Fruit fly (Drosophila melanogaster): ENCODE results near the gene CG5199.
A peak's percentile ranks its signal among the peaks of the same experiment; 100 is the strongest.

The CG5199 gene

dm6 chr3L:20493417-20494261, 41.0 kb upstream of the CG5199 start (continued):
- TF ChIP-seq CG8924 (tag; optimal IDR thresholded peaks at IDR 0.05) (peak; percentile 84), otp (GFP tag; IDR thresholded peaks at IDR 0.05) (peak; percentile 66; the same call in 1 of the 3 replicates), CG42726 (GFP tag; IDR thresholded peaks at IDR 0.05; ENCODE audit: partially characterized antibody) (no peak), prd (optimal IDR thresholded peaks at IDR 0.05) (no peak), prd (GFP tag; IDR thresholded peaks at IDR 0.05) (peak; percentile 82), CG34422 (GFP tag; IDR thresholded peaks at IDR 0.05) (peak; percentile 85; the same call in 2 of the 3 replicates), YL-1 (GFP tag; optimal IDR thresholded peaks at IDR 0.05) (no peak), so (GFP tag; IDR thresholded peaks at IDR 0.05) (peak; percentile 73; the same call in 2 of the 3 replicates), Lhr (GFP tag; optimal IDR thresholded peaks at IDR 0.05) (no peak), ro (GFP tag; IDR thresholded peaks at IDR 0.05) (no peak), CG12769 (tag; optimal IDR thresholded peaks at IDR 0.05) (peak; percentile 29), vnd (GFP tag; IDR thresholded peaks at IDR 0.05; ENCODE audit: partially characterized antibody) (no peak), cad (GFP tag; optimal IDR thresholded peaks at IDR 0.05) (no peak), en (GFP tag; optimal IDR thresholded peaks at IDR 0.05) (peak; percentile 24), nerfin-2 (GFP tag; IDR thresholded peaks at IDR 0.05; ENCODE audit: partially characterized antibody) (no peak), Ptx1 (GFP tag; IDR thresholded peaks at IDR 0.05) (peak; percentile 87), bigmax (GFP tag; optimal IDR thresholded peaks at IDR 0.05) (no peak), gt (GFP tag; IDR thresholded peaks at IDR 0.05) (no peak), dmrt99B (tag; optimal IDR thresholded peaks at IDR 0.05) (peak; percentile 85), CG11247 (GFP tag; IDR thresholded peaks at IDR 0.05) (no peak; the same call in 1 of the 2 replicates), Bgb (GFP tag; IDR thresholded peaks at IDR 0.05; ENCODE audit: partially characterized antibody) (no peak), bcd (GFP tag; optimal IDR thresholded peaks at IDR 0.05) (peak; percentile 69), CG10147 (GFP tag; optimal IDR thresholded peaks at IDR 0.05) (peak; percentile 76), CG12659 (GFP tag; optimal IDR thresholded peaks at IDR 0.05) (peak; percentile 69), slbo (GFP tag; IDR thresholded peaks at IDR 0.05) (peak; percentile 83), Dek (tag; optimal IDR thresholded peaks at IDR 0.05) (peak; percentile 78), Sin3A (optimal IDR thresholded peaks at IDR 0.05) (no peak), row (GFP tag; IDR thresholded peaks at IDR 0.05) (peak; percentile 91), ara (GFP tag; IDR thresholded peaks at IDR 0.05) (peak; percentile 50; the same call in 1 of the 2 replicates), chn (GFP tag; optimal IDR thresholded peaks at IDR 0.05) (no peak), CG6854 (GFP tag; optimal IDR thresholded peaks at IDR 0.05) (peak; percentile 54), Oaz (GFP tag; IDR thresholded peaks at IDR 0.05) (peak; percentile 47), tin (GFP tag; optimal IDR thresholded peaks at IDR 0.05) (peak; percentile 50), gce (GFP tag; IDR thresholded peaks at IDR 0.05) (0 out of 3 replicates have a peak, but pooled peaks have one; percentile 47), Bdp1 (GFP tag; optimal IDR thresholded peaks at IDR 0.05) (peak; percentile 22), fd64A (GFP tag; optimal IDR thresholded peaks at IDR 0.05) (peak; percentile 58), tio (GFP tag; optimal IDR thresholded peaks at IDR 0.05) (peak; percentile 53), Eip74EF (GFP tag; optimal IDR thresholded peaks at IDR 0.05) (peak in 1 of 2 experiments; percentile 76), Lpt (GFP tag; optimal IDR thresholded peaks at IDR 0.05) (no peak), CG31441 (GFP tag; IDR thresholded peaks at IDR 0.05) (peak; percentile 67; the same call in 1 of the 2 replicates), Hmr (GFP tag; optimal IDR thresholded peaks at IDR 0.05) (peak; percentile 85), sr (GFP tag; IDR thresholded peaks at IDR 0.05) (peak; percentile 96), CG2875 (GFP tag; optimal IDR thresholded peaks at IDR 0.05) (no peak), esg (GFP tag; conservative IDR thresholded peaks at IDR 0.05) (peak; percentile 64), fd3F (GFP tag; optimal IDR thresholded peaks at IDR 0.05) (peak; percentile 50), CG11723 (GFP tag; optimal IDR thresholded peaks at IDR 0.05) (no peak), NC2β (GFP tag; optimal IDR thresholded peaks at IDR 0.05) (no peak), hth (optimal IDR thresholded peaks at IDR 0.05) (no peak), aop (GFP tag; IDR thresholded peaks at IDR 0.05) (no peak), B-H1 (GFP tag; IDR thresholded peaks at IDR 0.05) (peak; percentile 73)
